Fruit fly (Drosophila melanogaster) whole organism, embryonic: Measurements from ENCODE around the gene CG17108.

Experiments used
- Awh ChIP-seq: fragments of 200-800 bp; sonication (Bioruptor generic); IDR thresholded peaks from 2 replicates; pipeline ENCODE4, ENCODE4 v1.3.6; 2022; ENCODE audit warnings: missing biosample characterization, missing genetic modification characterization
- CG10366 ChIP-seq: fragments of 200-800 bp; sonication (Bioruptor generic); IDR thresholded peaks from 2 replicates; pipeline ENCODE4 v1.3.6; 2022; ENCODE audit warnings: missing biosample characterization, missing genetic modification characterization
- CG13775 ChIP-seq: fragments of 200-800 bp; sonication (Bioruptor generic); optimal IDR thresholded peaks from 3 replicates; lab custom pipeline; 2017; ENCODE audit warnings: missing biosample characterization, mild to moderate bottlenecking, missing genetic modification characterization
- CG14710 ChIP-seq: fragments of 200-800 bp; sonication (Bioruptor generic); optimal IDR thresholded peaks from 3 replicates; lab custom pipeline; 2019; ENCODE audit warnings: missing biosample characterization, mild to moderate bottlenecking, missing genetic modification characterization, moderate library complexity
- CG16813 ChIP-seq: fragments of 200-800 bp; sonication (Bioruptor generic); IDR thresholded peaks from 3 replicates; pipeline ENCODE4 v1.3.6; 2022; ENCODE audit warnings: missing biosample characterization, missing genetic modification characterization; ENCODE audit not compliant: partially characterized antibody
- CG2120 ChIP-seq: fragments of 200-800 bp; sonication (Bioruptor generic); optimal IDR thresholded peaks from 3 replicates; lab custom pipeline; 2016; ENCODE audit warnings: missing biosample characterization, missing genetic modification characterization
- CG31224 ChIP-seq: fragments of 200-800 bp; sonication (Bioruptor generic); IDR thresholded peaks from 2 replicates; pipeline ENCODE4 v1.3.6; 2022; ENCODE audit warnings: missing biosample characterization, missing genetic modification characterization
- CG3847 ChIP-seq: fragments of 200-800 bp; sonication (Bioruptor generic); IDR thresholded peaks from 2 replicates; pipeline ENCODE4 v1.3.6; 2022; ENCODE audit warnings: missing biosample characterization, missing genetic modification characterization
- CG4424 ChIP-seq: fragments of 200-800 bp; sonication (Bioruptor generic); optimal IDR thresholded peaks from 3 replicates; lab custom pipeline; 2016; ENCODE audit warnings: missing biosample characterization, missing genetic modification characterization
- CG4617 ChIP-seq: fragments of 200-800 bp; sonication (Bioruptor generic); optimal IDR thresholded peaks from 3 replicates; lab custom pipeline; 2016; ENCODE audit warnings: missing biosample characterization, missing genetic modification characterization, borderline replicate concordance
- CG4854 ChIP-seq: fragments of 200-800 bp; sonication (Bioruptor generic); optimal IDR thresholded peaks from 2 replicates; lab custom pipeline; 2016; ENCODE audit warnings: missing biosample characterization, missing genetic modification characterization, inconsistent platforms
- CG5180 ChIP-seq: fragments of 200-800 bp; sonication (Bioruptor generic); optimal IDR thresholded peaks from 3 replicates; lab custom pipeline; 2017; ENCODE audit warnings: missing biosample characterization, missing genetic modification characterization, mild to moderate bottlenecking, moderate library complexity, missing genetic modification reagents
- CG5953 ChIP-seq: fragments of 200-800 bp; sonication (Bioruptor generic); IDR thresholded peaks from 2 replicates; pipeline ENCODE4 v1.3.6; 2022; ENCODE audit warnings: missing biosample characterization, missing genetic modification characterization
- CG6683 ChIP-seq: fragments of 200-800 bp; sonication (Bioruptor generic); optimal IDR thresholded peaks from 2 replicates; lab custom pipeline; 2017; ENCODE audit warnings: missing biosample characterization, mild to moderate bottlenecking, missing genetic modification characterization, missing genetic modification reagents
- CG6689 ChIP-seq: fragments of 200-800 bp; sonication (Bioruptor generic); IDR thresholded peaks from 2 replicates; pipeline ENCODE4 v1.3.6; 2022; ENCODE audit warnings: missing biosample characterization, missing genetic modification characterization
- CG6765 ChIP-seq: fragments of 200-800 bp; sonication (Bioruptor generic); optimal IDR thresholded peaks from 3 replicates; lab custom pipeline; 2017; ENCODE audit warnings: missing biosample characterization, mild to moderate bottlenecking, missing genetic modification characterization
- CG7271 ChIP-seq: fragments of 200-800 bp; sonication (Bioruptor generic); optimal IDR thresholded peaks from 2 replicates; lab custom pipeline; 2018; ENCODE audit warnings: missing biosample characterization, mild to moderate bottlenecking, missing genetic modification characterization, moderate library complexity
- CG8290 ChIP-seq, 3 experiments: fragments of 200-800 bp; sonication (Bioruptor generic); optimal IDR thresholded peaks; 2 replicates each; lab custom pipeline; 2016 to 2019; ENCODE audit warnings: missing biosample characterization in 3 of 3, missing genetic modification characterization in 3 of 3, mild to moderate bottlenecking in 2 of 3, moderate library complexity in 1 of 3
- CG9437 ChIP-seq: fragments of 200-800 bp; sonication (Bioruptor generic); optimal IDR thresholded peaks from 2 replicates; lab custom pipeline; 2018; ENCODE audit warnings: missing biosample characterization, mild to moderate bottlenecking, missing genetic modification characterization
- CG9727 ChIP-seq: fragments of 200-800 bp; sonication (Bioruptor generic); optimal IDR thresholded peaks from 3 replicates; lab custom pipeline; 2017; ENCODE audit warnings: missing biosample characterization, mild to moderate bottlenecking, missing genetic modification characterization
- CTCF ChIP-seq: fragments of 200-800 bp; sonication (Bioruptor generic); optimal IDR thresholded peaks from 2 replicates; lab custom pipeline; 2017; ENCODE audit warnings: missing biosample characterization, mild to moderate bottlenecking, missing genetic modification characterization, moderate library complexity
- Eip74EF ChIP-seq, 2 experiments: fragments of 200-800 bp in 1 of 2; fragments of >200 bp in 1 of 2; sonication (Bioruptor generic) in 1 of 2; optimal IDR thresholded peaks; 2 replicates each; lab custom pipeline; 2017 to 2019; ENCODE audit warnings: missing biosample characterization in 2 of 2, missing genetic modification characterization in 2 of 2, mild to moderate bottlenecking in 1 of 2, moderate library complexity in 1 of 2
- H2.0 ChIP-seq: fragments of 200-800 bp; sonication (Bioruptor generic); IDR thresholded peaks from 2 replicates; pipeline ENCODE4 v1.3.6; 2022; ENCODE audit warnings: missing biosample characterization, missing genetic modification characterization
- HHEX ChIP-seq: fragments of 200-800 bp; sonication (Bioruptor generic); optimal IDR thresholded peaks from 3 replicates; lab custom pipeline; 2017; ENCODE audit warnings: missing biosample characterization, mild to moderate bottlenecking, missing genetic modification characterization, missing genetic modification reagents
- Hr78 ChIP-seq, 2 experiments: fragments of 200-800 bp in 1 of 2; fragments of >200 bp in 1 of 2; sonication (Bioruptor generic) in 1 of 2; optimal IDR thresholded peaks; 2 replicates each; lab custom pipeline; 2017 to 2019; ENCODE audit warnings: missing biosample characterization in 2 of 2, missing genetic modification characterization in 2 of 2, mild to moderate bottlenecking in 1 of 2, moderate library complexity in 1 of 2
- Mes4 ChIP-seq: fragments of 200-800 bp; sonication (Bioruptor generic); optimal IDR thresholded peaks from 2 replicates; lab custom pipeline; 2016; ENCODE audit warnings: missing biosample characterization, missing genetic modification characterization
- Opbp ChIP-seq: fragments of 200-800 bp; sonication (Bioruptor generic); IDR thresholded peaks from 3 replicates; pipeline ENCODE4 v1.3.6; 2022; ENCODE audit warnings: missing biosample characterization, missing genetic modification characterization; ENCODE audit not compliant: partially characterized antibody
- PHDP ChIP-seq: fragments of 200-800 bp; sonication (Bioruptor generic); optimal IDR thresholded peaks from 3 replicates; lab custom pipeline; 2018; ENCODE audit warnings: missing biosample characterization, mild to moderate bottlenecking, missing genetic modification characterization, moderate library complexity
- Ravus ChIP-seq: fragments of 200-800 bp; sonication (Bioruptor generic); IDR thresholded peaks from 2 replicates; pipeline ENCODE4 v1.3.6; 2022; ENCODE audit warnings: missing biosample characterization, missing genetic modification characterization
- Sry-β ChIP-seq: fragments of 200-800 bp; sonication (Bioruptor generic); optimal IDR thresholded peaks from 2 replicates; lab custom pipeline; 2018; ENCODE audit warnings: missing biosample characterization, mild to moderate bottlenecking, missing genetic modification characterization, moderate library complexity
- az2 ChIP-seq: fragments of 200-800 bp; sonication (Bioruptor generic); optimal IDR thresholded peaks from 3 replicates; lab custom pipeline; 2016; ENCODE audit warnings: missing biosample characterization, missing genetic modification characterization
- ci ChIP-seq: fragments of 200-800 bp; sonication (Bioruptor generic); IDR thresholded peaks from 3 replicates; pipeline ENCODE4 v1.3.6; 2022; ENCODE audit warnings: missing biosample characterization, missing genetic modification characterization
- dimm ChIP-seq: fragments of 200-800 bp; sonication (Bioruptor generic); IDR thresholded peaks from 2 replicates; pipeline ENCODE4 v1.3.6; 2022; ENCODE audit warnings: missing biosample characterization, missing genetic modification characterization
- dm ChIP-seq: fragments of 200-800 bp; sonication (Bioruptor generic); optimal IDR thresholded peaks from 3 replicates; lab custom pipeline; 2016; ENCODE audit warnings: missing biosample characterization, missing genetic modification characterization
- emc ChIP-seq: fragments of 200-800 bp; sonication (Bioruptor generic); optimal IDR thresholded peaks from 2 replicates; lab custom pipeline; 2016; ENCODE audit warnings: missing biosample characterization, missing genetic modification characterization
- gsb-n ChIP-seq: fragments of 200-800 bp; sonication (Bioruptor generic); optimal IDR thresholded peaks from 3 replicates; lab custom pipeline; 2018; ENCODE audit warnings: missing biosample characterization, mild to moderate bottlenecking, missing genetic modification characterization
- gt ChIP-seq: fragments of 200-800 bp; sonication (Bioruptor generic); IDR thresholded peaks from 2 replicates; pipeline ENCODE4 v1.3.6; 2022; ENCODE audit warnings: missing biosample characterization, missing genetic modification characterization
- hth ChIP-seq: fragments of >200 bp; optimal IDR thresholded peaks from 2 replicates; lab custom pipeline; 2017; ENCODE audit warnings: inconsistent platforms
- jigr1 ChIP-seq: fragments of 200-800 bp; sonication (Bioruptor generic); IDR thresholded peaks from 3 replicates; pipeline ENCODE4 v1.3.6; 2022; ENCODE audit warnings: missing biosample characterization, missing genetic modification characterization
- lbe ChIP-seq: fragments of 200-800 bp; sonication (Bioruptor generic); optimal IDR thresholded peaks from 2 replicates; lab custom pipeline; 2016; ENCODE audit warnings: missing biosample characterization, mild to moderate bottlenecking, missing genetic modification characterization
- oc ChIP-seq: fragments of 200-800 bp; sonication (Bioruptor generic); optimal IDR thresholded peaks from 2 replicates; lab custom pipeline; 2018; ENCODE audit warnings: missing biosample characterization, mild to moderate bottlenecking, missing genetic modification characterization, moderate library complexity
- p53 ChIP-seq: fragments of 200-800 bp; sonication (Bioruptor generic); optimal IDR thresholded peaks from 2 replicates; lab custom pipeline; 2016; ENCODE audit warnings: missing biosample characterization, missing genetic modification characterization
- pum ChIP-seq: fragments of 200-800 bp; sonication (Bioruptor generic); optimal IDR thresholded peaks from 2 replicates; lab custom pipeline; 2016; ENCODE audit warnings: missing biosample characterization, missing genetic modification characterization
- rib ChIP-seq: fragments of 200-800 bp; sonication (Bioruptor generic); IDR thresholded peaks from 2 replicates; pipeline ENCODE4 v1.3.6; 2022; ENCODE audit warnings: missing biosample characterization, missing genetic modification characterization
- schlank ChIP-seq: fragments of 200-800 bp; sonication (Bioruptor generic); optimal IDR thresholded peaks from 2 replicates; lab custom pipeline; 2018; ENCODE audit warnings: missing biosample characterization, mild to moderate bottlenecking, missing genetic modification characterization
- sens-2 ChIP-seq: fragments of 200-800 bp; sonication (Bioruptor generic); IDR thresholded peaks from 2 replicates; pipeline ENCODE4 v1.3.6; 2022; ENCODE audit warnings: missing biosample characterization, missing genetic modification characterization
- slbo ChIP-seq: fragments of 200-800 bp; sonication (Bioruptor generic); IDR thresholded peaks from 2 replicates; pipeline ENCODE4 v1.3.6; 2022; ENCODE audit warnings: missing biosample characterization, missing genetic modification characterization
- twi ChIP-seq: fragments of 200-800 bp; optimal IDR thresholded peaks from 2 replicates; lab custom pipeline; 2019; ENCODE audit warnings: missing biosample characterization, mild to moderate bottlenecking, missing genetic modification characterization, moderate library complexity
- unpg ChIP-seq: fragments of 200-800 bp; sonication (Bioruptor generic); optimal IDR thresholded peaks from 3 replicates; lab custom pipeline; 2018; ENCODE audit warnings: missing biosample characterization, mild to moderate bottlenecking, missing genetic modification characterization, moderate library complexity
- zf30C ChIP-seq: fragments of 200-800 bp; sonication (Bioruptor generic); optimal IDR thresholded peaks from 3 replicates; lab custom pipeline; 2018; ENCODE audit warnings: missing biosample characterization, mild to moderate bottlenecking, missing genetic modification characterization

The CG17108 gene

dm6 chr2L:10661490-10662240, 32.2 kb downstream of the CG17108 start, which contains the start of gene CG31871 (continued):
- TF ChIP-seq twi: no peak
- TF ChIP-seq CG8290 (GFP tag; optimal IDR thresholded peaks at IDR 0.05; lab: Kevin White, UChicago): peak; percentile 9
- TF ChIP-seq CG8290 (tag; optimal IDR thresholded peaks at IDR 0.05; lab: Kevin White, UChicago): no peak
- TF ChIP-seq jigr1 (GFP tag; lab: Robert Waterston, UW): no peak
- peak; percentile 25 for TF ChIP-seq CG2120 (GFP tag; lab: Kevin White, UChicago)
- TF ChIP-seq CG14710 (tag; lab: Kevin White, UChicago): peak; percentile 72
- no peak for TF ChIP-seq lbe (GFP tag; lab: Kevin White, UChicago)
- TF ChIP-seq p53 (GFP tag; lab: Kevin White, UChicago): no peak
- TF ChIP-seq HHEX (GFP tag; lab: Kevin White, UChicago): peak; percentile 71
- no peak for TF ChIP-seq Mes4
- TF ChIP-seq CTCF (GFP tag; lab: Kevin White, UChicago): no peak
- no peak for TF ChIP-seq Opbp
- no peak for TF ChIP-seq pum (GFP tag; lab: Kevin White, UChicago)
- TF ChIP-seq ci: no peak; the same call in 2 of the 3 replicates
- no peak for TF ChIP-seq CG6683 (GFP tag; lab: Kevin White, UChicago)
- no peak for TF ChIP-seq Sry-β (GFP tag; lab: Kevin White, UChicago)
- peak; percentile 64 for TF ChIP-seq az2 (GFP tag; lab: Kevin White, UChicago)
- TF ChIP-seq schlank (tag; lab: Kevin White, UChicago): no peak
- no peak for TF ChIP-seq dimm (GFP tag; lab: Robert Waterston, UW)
- no peak for TF ChIP-seq Ravus (GFP tag; lab: Robert Waterston, UW)
- TF ChIP-seq rib (GFP tag; lab: Robert Waterston, UW): no peak
- peak; percentile 64 for TF ChIP-seq slbo (GFP tag; lab: Robert Waterston, UW)
- TF ChIP-seq CG13775: peak; percentile 57
- peak; percentile 75 for TF ChIP-seq CG4424 (GFP tag; lab: Kevin White, UChicago)
- no peak for TF ChIP-seq Awh (GFP tag; lab: Robert Waterston, UW)
- no peak for TF ChIP-seq emc (GFP tag; lab: Kevin White, UChicago)
- no peak for TF ChIP-seq hth
- peak; percentile 48 for TF ChIP-seq CG10366
- peak in 1 of 2 experiments; percentile 72 for TF ChIP-seq Eip74EF (GFP tag; optimal IDR thresholded peaks at IDR 0.05; lab: Kevin White, UChicago)
- TF ChIP-seq CG4854 (GFP tag; lab: Kevin White, UChicago): no peak
- no peak for TF ChIP-seq dm
- peak in 1 of 2 experiments; percentile 48 for TF ChIP-seq Hr78 (GFP tag; optimal IDR thresholded peaks at IDR 0.05; lab: Kevin White, UChicago)
- TF ChIP-seq CG5180 (GFP tag; lab: Kevin White, UChicago): peak; percentile 98
- peak; percentile 77; the same call in 1 of the 2 replicates for TF ChIP-seq CG6689 (GFP tag; lab: Robert Waterston, UW)
- TF ChIP-seq oc: peak; percentile 83
- TF ChIP-seq CG9727 (GFP tag; lab: Kevin White, UChicago): peak; percentile 67
- TF ChIP-seq CG7271 (tag; lab: Kevin White, UChicago): no peak
- TF ChIP-seq unpg: peak; percentile 82
- no peak for TF ChIP-seq gt
- TF ChIP-seq PHDP (tag; lab: Kevin White, UChicago): peak; percentile 80
- no peak for TF ChIP-seq CG16813 (GFP tag; lab: Robert Waterston, UW)
- no peak for TF ChIP-seq sens-2
- no peak for TF ChIP-seq zf30C (GFP tag; lab: Kevin White, UChicago)
- TF ChIP-seq CG4617 (GFP tag; lab: Kevin White, UChicago): no peak
- TF ChIP-seq CG3847 (GFP tag; lab: Robert Waterston, UW): peak; percentile 67
- TF ChIP-seq CG31224 (GFP tag; lab: Robert Waterston, UW): peak; percentile 36
- peak; percentile 79 for TF ChIP-seq gsb-n (tag; lab: Kevin White, UChicago)
- no peak; the same call in 1 of the 2 replicates for TF ChIP-seq CG5953 (GFP tag; lab: Robert Waterston, UW)
- peak; percentile 14 for TF ChIP-seq CG6765 (GFP tag; lab: Kevin White, UChicago)
- peak; percentile 62 for TF ChIP-seq H2.0 (GFP tag; lab: Robert Waterston, UW)
- TF ChIP-seq CG9437 (GFP tag; lab: Kevin White, UChicago): peak; percentile 65
